Worm (Caenorhabditis elegans): ENCODE data around the gene C04C11.1.

Gene C04C11.1

ce11 chrX:14044362-14044761 is 24.0 kb downstream of the C04C11.1 start:
- TF ChIP-seq sma-9 (GFP tag; optimal IDR thresholded peaks at IDR 0.05) (peak; percentile 1), sma-9 (tag; optimal IDR thresholded peaks at IDR 0.05) (no peak), nhr-21 (tag; optimal IDR thresholded peaks at IDR 0.05) (no peak), F13H6.1 (tag; optimal IDR thresholded peaks at IDR 0.05) (peak; percentile 49), skn-1 (tag; optimal IDR thresholded peaks at IDR 0.05) (no peak), unc-39 (tag; optimal IDR thresholded peaks at IDR 0.05) (no peak)

ce11 chrX:14047609-14048008 is 27.2 kb downstream of the C04C11.1 start:
- TF ChIP-seq blmp-1 (tag; optimal IDR thresholded peaks at IDR 0.05; ENCODE audit: insufficient read depth) (no peak), aly-2 (tag; optimal IDR thresholded peaks at IDR 0.05) (no peak), peb-1 (tag; optimal IDR thresholded peaks at IDR 0.05) (no peak)

- no peak for TF ChIP-seq ceh-16 (tag; optimal IDR thresholded peaks at IDR 0.05)
- no peak for TF ChIP-seq sma-9 (GFP tag; optimal IDR thresholded peaks at IDR 0.05)
- no peak for TF ChIP-seq sma-9 (tag; optimal IDR thresholded peaks at IDR 0.05)
- no peak for TF ChIP-seq F13H6.1 (tag; optimal IDR thresholded peaks at IDR 0.05)
- TF ChIP-seq nhr-77 (tag; optimal IDR thresholded peaks at IDR 0.05): no peak
- TF ChIP-seq nhr-11 (tag; optimal IDR thresholded peaks at IDR 0.05): no peak
- no peak for TF ChIP-seq skn-1 (tag; optimal IDR thresholded peaks at IDR 0.05)
- no peak for TF ChIP-seq snpc-4 (tag; optimal IDR thresholded peaks at IDR 0.05)
- no peak for TF ChIP-seq nhr-21 (tag; optimal IDR thresholded peaks at IDR 0.05)
- no peak for TF ChIP-seq elt-3 (tag; optimal IDR thresholded peaks at IDR 0.05)
- no peak for TF ChIP-seq crh-2 (tag; optimal IDR thresholded peaks at IDR 0.05)
- no peak for TF ChIP-seq lin-11 (tag; optimal IDR thresholded peaks at IDR 0.05)
- TF ChIP-seq mab-5 (tag; optimal IDR thresholded peaks at IDR 0.05): no peak
- no peak for TF ChIP-seq unc-55 (GFP tag; optimal IDR thresholded peaks at IDR 0.05)
- no peak for TF ChIP-seq fos-1 (tag; optimal IDR thresholded peaks at IDR 0.05)
- TF ChIP-seq sma-3 (GFP tag; optimal IDR thresholded peaks at IDR 0.05): no peak
Observed at ce11 chrX:14049235-14049634, 28.8 kb downstream of the C04C11.1 start, which contains the start of gene dyc-1. Gene dyc-1 (plus strand): TSS chrX:14049535.

ce11 chrX:14053754-14054153 is 33.4 kb downstream of the C04C11.1 start:
- TF ChIP-seq elt-1 (tag; optimal IDR thresholded peaks at IDR 0.05): no peak
- no peak for TF ChIP-seq mdl-1 (tag; optimal IDR thresholded peaks at IDR 0.05)
- no peak for TF ChIP-seq unc-39 (tag; optimal IDR thresholded peaks at IDR 0.05)
- no peak for TF ChIP-seq fos-1 (tag; optimal IDR thresholded peaks at IDR 0.05)
- no peak for TF ChIP-seq R02D3.7 (tag; optimal IDR thresholded peaks at IDR 0.05)
- TF ChIP-seq C34F6.9 (tag; optimal IDR thresholded peaks at IDR 0.05): no peak
- no peak for TF ChIP-seq unc-55 (GFP tag; optimal IDR thresholded peaks at IDR 0.05)
- no peak for TF ChIP-seq lin-13 (GFP tag; optimal IDR thresholded peaks at IDR 0.05)
- no peak for TF ChIP-seq ceh-16 (tag; optimal IDR thresholded peaks at IDR 0.05)
- TF ChIP-seq ztf-11 (tag; optimal IDR thresholded peaks at IDR 0.05): no peak
- TF ChIP-seq nhr-25 (tag; optimal IDR thresholded peaks at IDR 0.05): no peak
- TF ChIP-seq ztf-1 (GFP tag; conservative IDR thresholded peaks at IDR 0.05): no peak
- TF ChIP-seq elt-3 (tag; optimal IDR thresholded peaks at IDR 0.05): no peak
- TF ChIP-seq nhr-10 (tag; optimal IDR thresholded peaks at IDR 0.05): no peak
- no peak for TF ChIP-seq lin-11 (tag; optimal IDR thresholded peaks at IDR 0.05)
- no peak for TF ChIP-seq nhr-23 (tag; optimal IDR thresholded peaks at IDR 0.05)

- TF ChIP-seq nhr-129 (tag; optimal IDR thresholded peaks at IDR 0.05) (peak; percentile 46), C34F6.9 (tag; optimal IDR thresholded peaks at IDR 0.05) (no peak), F13H6.1 (tag; optimal IDR thresholded peaks at IDR 0.05) (peak; percentile 67), zag-1 (tag; optimal IDR thresholded peaks at IDR 0.05) (no peak)
Observed at ce11 chrX:14054799-14055198, 34.4 kb downstream of the C04C11.1 start.

- TF ChIP-seq fos-1 (tag; optimal IDR thresholded peaks at IDR 0.05): no peak
- TF ChIP-seq C34F6.9 (tag; optimal IDR thresholded peaks at IDR 0.05): no peak
- no peak for TF ChIP-seq sma-9 (GFP tag; optimal IDR thresholded peaks at IDR 0.05)
- no peak for TF ChIP-seq sma-9 (tag; optimal IDR thresholded peaks at IDR 0.05)
- no peak for TF ChIP-seq ceh-82 (tag; optimal IDR thresholded peaks at IDR 0.05)
- no peak for TF ChIP-seq nhr-11 (tag; optimal IDR thresholded peaks at IDR 0.05)
- no peak for TF ChIP-seq nhr-23 (tag; optimal IDR thresholded peaks at IDR 0.05)
- no peak for TF ChIP-seq ZK546.5 (tag; optimal IDR thresholded peaks at IDR 0.05)
Observed at ce11 chrX:14055715-14056114, 35.3 kb downstream of the C04C11.1 start.
